Worm (Caenorhabditis elegans) whole organism, young adult: ENCODE results near the gene Y51B9A.14.

ENCODE experiments used
- B0336.3 ChIP-seq: fragments of 200-800 bp; sonication (Bioruptor generic); IDR thresholded peaks from 2 replicates; pipeline ENCODE4 v1.3.6; 2022; ENCODE audit warnings: missing genetic modification characterization, missing compliant biosample characterization
- F22D6.2 ChIP-seq: sonication (generic microtip); optimal IDR thresholded peaks from 2 replicates; lab custom pipeline; 2016; ENCODE audit warnings: mild to moderate bottlenecking, missing genetic modification characterization, missing compliant biosample characterization
- F33H1.4 ChIP-seq: fragments of 200-800 bp; sonication (Bioruptor generic); IDR thresholded peaks from 2 replicates; pipeline ENCODE4 v1.3.6; 2022; ENCODE audit warnings: missing genetic modification reagents, missing genetic modification characterization, missing compliant biosample characterization
- F49E8.2 ChIP-seq: sonication (generic microtip); optimal IDR thresholded peaks from 3 replicates; lab custom pipeline; 2017; ENCODE audit warnings: missing genetic modification characterization, mild to moderate bottlenecking, missing compliant biosample characterization, antibody characterized with exemption, moderate library complexity; ENCODE audit not compliant: insufficient read depth
- F55B11.4 ChIP-seq: sonication (generic microtip); optimal IDR thresholded peaks from 2 replicates; lab custom pipeline; 2016; ENCODE audit warnings: missing compliant biosample characterization, missing genetic modification characterization, borderline replicate concordance; ENCODE audit not compliant: insufficient read depth
- F57C9.4 ChIP-seq: sonication (generic microtip); optimal IDR thresholded peaks from 2 replicates; lab custom pipeline; 2017; ENCODE audit warnings: mild to moderate bottlenecking, missing genetic modification characterization, missing compliant biosample characterization
- K12H6.12 ChIP-seq: fragments of 200-800 bp; sonication (Bioruptor generic); optimal IDR thresholded peaks from 2 replicates; lab custom pipeline; 2018; ENCODE audit warnings: mild to moderate bottlenecking, missing genetic modification characterization, missing compliant biosample characterization
- Y56A3A.18 ChIP-seq: fragments of 200-800 bp; sonication (Bioruptor generic); IDR thresholded peaks from 2 replicates; pipeline ENCODE4 v1.3.6; 2022; ENCODE audit warnings: missing genetic modification reagents, missing genetic modification characterization, missing compliant biosample characterization
- attf-5 ChIP-seq: fragments of 200-800 bp; sonication (Bioruptor generic); optimal IDR thresholded peaks from 2 replicates; lab custom pipeline; 2018; ENCODE audit warnings: mild to moderate bottlenecking, missing genetic modification characterization, missing compliant biosample characterization
- ceh-27 ChIP-seq: fragments of 200-800 bp; sonication (Bioruptor generic); optimal IDR thresholded peaks from 2 replicates; lab custom pipeline; 2018; ENCODE audit warnings: mild to moderate bottlenecking, missing genetic modification characterization, moderate library complexity, missing compliant biosample characterization
- dox-1 ChIP-seq: fragments of 200-800 bp; sonication (Bioruptor generic); IDR thresholded peaks from 2 replicates; pipeline ENCODE4 v1.3.6; 2022; ENCODE audit warnings: missing genetic modification reagents, missing genetic modification characterization, missing compliant biosample characterization
- dpff-1 ChIP-seq: sonication (generic microtip); optimal IDR thresholded peaks from 2 replicates; lab custom pipeline; 2017; ENCODE audit warnings: mild to moderate bottlenecking, missing genetic modification characterization, missing compliant biosample characterization
- ekl-4 ChIP-seq: fragments of 200-800 bp; sonication (Bioruptor generic); IDR thresholded peaks from 2 replicates; pipeline ENCODE4 v1.3.6; 2022; ENCODE audit warnings: missing genetic modification reagents, missing genetic modification characterization, missing compliant biosample characterization
- fkh-3 ChIP-seq: sonication (generic microtip); optimal IDR thresholded peaks from 2 replicates; lab custom pipeline; 2016; ENCODE audit warnings: mild to moderate bottlenecking, missing genetic modification characterization, missing compliant biosample characterization
- him-1 ChIP-seq: sonication (generic microtip); optimal IDR thresholded peaks from 2 replicates; lab custom pipeline; 2016; ENCODE audit warnings: missing genotype, missing genetic modification reagents, missing genetic modification characterization, missing compliant biosample characterization
- hlh-12 ChIP-seq: sonication (generic microtip); optimal IDR thresholded peaks from 2 replicates; lab custom pipeline; 2016; ENCODE audit warnings: missing genetic modification characterization, missing compliant biosample characterization
- hmg-20 ChIP-seq: fragments of 200-800 bp; sonication (Bioruptor generic); IDR thresholded peaks from 2 replicates; pipeline ENCODE4 v1.3.6; 2022; ENCODE audit warnings: missing genetic modification reagents, missing genetic modification characterization, missing compliant biosample characterization
- lin-54 ChIP-seq: fragments of 200-800 bp; sonication (Bioruptor generic); optimal IDR thresholded peaks from 2 replicates; lab custom pipeline; 2018; ENCODE audit warnings: mild to moderate bottlenecking, missing genetic modification characterization, missing compliant biosample characterization
- madf-8 ChIP-seq: fragments of 200-800 bp; sonication (Bioruptor generic); conservative IDR thresholded peaks from 2 replicates; pipeline ENCODE4 v1.3.6; 2022; ENCODE audit warnings: missing genetic modification reagents, missing genetic modification characterization, missing compliant biosample characterization
- mcd-1 ChIP-seq: fragments of 200-800 bp; sonication (Bioruptor generic); IDR thresholded peaks from 2 replicates; pipeline ENCODE4 v1.3.6; 2022; ENCODE audit warnings: missing genetic modification reagents, missing genetic modification characterization, missing compliant biosample characterization
- mes-4 ChIP-seq: sonication (generic microtip); optimal IDR thresholded peaks from 2 replicates; lab custom pipeline; 2016; ENCODE audit warnings: missing genotype, missing genetic modification characterization, missing compliant biosample characterization
- nfya-1 ChIP-seq: sonication (generic microtip); optimal IDR thresholded peaks from 2 replicates; lab custom pipeline; 2017; ENCODE audit warnings: antibody characterized with exemption, missing compliant biosample characterization, missing genetic modification characterization, borderline replicate concordance; ENCODE audit not compliant: insufficient read depth
- nfya-2 ChIP-seq: fragments of 200-800 bp; sonication (Bioruptor generic); IDR thresholded peaks from 2 replicates; pipeline ENCODE4 v1.3.6; 2022; ENCODE audit warnings: missing genetic modification reagents, missing genetic modification characterization, missing compliant biosample characterization
- nhr-120 ChIP-seq: fragments of 200-800 bp; sonication (Bioruptor generic); IDR thresholded peaks from 2 replicates; pipeline ENCODE4 v1.3.6; 2022; ENCODE audit warnings: missing genetic modification characterization, missing compliant biosample characterization
- nhr-27 ChIP-seq: fragments of 200-800 bp; sonication (Bioruptor generic); optimal IDR thresholded peaks from 2 replicates; lab custom pipeline; 2018; ENCODE audit warnings: mild to moderate bottlenecking, missing genetic modification characterization, moderate library complexity, missing compliant biosample characterization
- rcor-1 ChIP-seq: fragments of 200-800 bp; sonication (Bioruptor generic); IDR thresholded peaks from 2 replicates; pipeline ENCODE4 v1.3.6; 2022; ENCODE audit warnings: missing genetic modification reagents, missing genetic modification characterization, missing compliant biosample characterization
- rec-8 ChIP-seq, 2 experiments: sonication (generic microtip); optimal IDR thresholded peaks; 2 replicates each; lab custom pipeline; 2016; ENCODE audit warnings: mild to moderate bottlenecking in 2 of 2, missing genetic modification characterization in 2 of 2, missing genetic modification reagents in 2 of 2, missing genotype in 2 of 2, missing biosample characterization in 1 of 2, missing compliant biosample characterization in 1 of 2, moderate library complexity in 1 of 2
- sdz-38 ChIP-seq: sonication (generic microtip); optimal IDR thresholded peaks from 2 replicates; lab custom pipeline; 2016; ENCODE audit warnings: missing genotype, missing genetic modification characterization, missing compliant biosample characterization
- snpc-1.1 ChIP-seq: sonication (generic microtip); optimal IDR thresholded peaks from 2 replicates; lab custom pipeline; 2017; ENCODE audit warnings: missing genetic modification characterization, mild to moderate bottlenecking, missing compliant biosample characterization, antibody characterized with exemption, moderate library complexity, missing genotype, missing genetic modification reagents; ENCODE audit not compliant: insufficient read depth
- snpc-1.3 ChIP-seq: sonication (generic microtip); optimal IDR thresholded peaks from 2 replicates; lab custom pipeline; 2017; ENCODE audit warnings: missing genetic modification characterization, mild to moderate bottlenecking, missing compliant biosample characterization, antibody characterized with exemption, moderate library complexity, missing genotype, missing genetic modification reagents; ENCODE audit not compliant: insufficient read depth
- snpc-4 ChIP-seq, 5 experiments: fragments of 150-350 bp in 1 of 5; sonication (generic microtip) in 4 of 5; optimal IDR thresholded peaks; 2 replicates each; lab custom pipeline; 2014 to 2018; ENCODE audit warnings: missing genetic modification characterization in 5 of 5, missing biosample characterization in 3 of 5, antibody characterized with exemption in 2 of 5, mild to moderate bottlenecking in 2 of 5, missing compliant biosample characterization in 2 of 5, missing genotype in 2 of 5, moderate library complexity in 2 of 5, missing genetic modification reagents in 1 of 5
- somi-1 ChIP-seq: fragments of 200-800 bp; sonication (Bioruptor generic); optimal IDR thresholded peaks from 2 replicates; lab custom pipeline; 2018; ENCODE audit warnings: mild to moderate bottlenecking, missing genetic modification characterization, missing compliant biosample characterization
- tbp1 ChIP-seq: fragments of 200-800 bp; sonication (Bioruptor generic); optimal IDR thresholded peaks from 2 replicates; lab custom pipeline; 2018; ENCODE audit warnings: mild to moderate bottlenecking, missing genetic modification characterization, missing compliant biosample characterization
- xnd-1 ChIP-seq: sonication (generic microtip); optimal IDR thresholded peaks from 2 replicates; lab custom pipeline; 2016; ENCODE audit warnings: missing genotype, missing genetic modification reagents, missing genetic modification characterization, missing compliant biosample characterization
- ztf-18 ChIP-seq: sonication (generic microtip); optimal IDR thresholded peaks from 2 replicates; lab custom pipeline; 2016; ENCODE audit warnings: missing genotype, mild to moderate bottlenecking, missing genetic modification characterization, missing compliant biosample characterization
- ztf-3 ChIP-seq: fragments of 200-800 bp; sonication (Bioruptor generic); optimal IDR thresholded peaks from 2 replicates; lab custom pipeline; 2018; ENCODE audit warnings: mild to moderate bottlenecking, missing genetic modification characterization, missing compliant biosample characterization

Gene Y51B9A.14

DNA sequence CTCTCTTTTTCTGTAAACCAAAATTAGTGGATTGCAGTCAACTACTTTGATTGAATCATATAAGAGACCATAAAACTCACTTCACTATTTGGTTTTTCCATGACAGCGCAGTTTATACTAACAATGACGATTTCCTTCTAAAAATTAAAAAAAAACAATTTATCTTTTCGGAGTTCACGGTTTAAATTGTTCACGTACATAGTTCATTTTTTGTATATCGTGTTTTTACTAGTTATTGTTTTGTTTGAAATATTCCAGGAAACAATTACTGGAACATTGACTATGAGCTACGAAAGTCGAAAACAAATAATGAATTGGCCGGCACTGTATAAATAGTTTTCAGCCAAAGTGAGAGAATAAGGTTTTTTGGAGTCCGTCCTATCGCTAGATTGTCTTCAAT lies 5.5 kb downstream of the Y51B9A.14 start, which contains the start of gene lido-17:
Gene lido-17 (minus strand): TSS at position 101 of the 400 bp plus-strand sequence.
- TF ChIP-seq Y56A3A.18 (no peak), F55B11.4 (tag; lab: Kevin White, UChicago) (no peak), mcd-1 (GFP tag; lab: Robert Waterston, UW) (no peak), dox-1 (GFP tag; lab: Robert Waterston, UW) (no peak), dpff-1 (tag; lab: Kevin White, UChicago) (no peak), rec-8 (tag; optimal IDR thresholded peaks at IDR 0.05; lab: Kevin White, UChicago) (no peak), F22D6.2 (tag; lab: Kevin White, UChicago) (no peak), nhr-120 (GFP tag; lab: Robert Waterston, UW) (no peak), nfya-1 (tag; lab: Kevin White, UChicago) (no peak), rcor-1 (no peak), fkh-3 (tag; lab: Kevin White, UChicago) (no peak), mes-4 (no peak), B0336.3 (GFP tag; lab: Robert Waterston, UW) (no peak), madf-8 (GFP tag; lab: Robert Waterston, UW) (no peak), him-1 (tag; lab: Kevin White, UChicago) (no peak), lin-54 (GFP tag; lab: Kevin White, UChicago) (no peak), snpc-1.1 (no peak), sdz-38 (no peak), hmg-20 (no peak)

DNA sequence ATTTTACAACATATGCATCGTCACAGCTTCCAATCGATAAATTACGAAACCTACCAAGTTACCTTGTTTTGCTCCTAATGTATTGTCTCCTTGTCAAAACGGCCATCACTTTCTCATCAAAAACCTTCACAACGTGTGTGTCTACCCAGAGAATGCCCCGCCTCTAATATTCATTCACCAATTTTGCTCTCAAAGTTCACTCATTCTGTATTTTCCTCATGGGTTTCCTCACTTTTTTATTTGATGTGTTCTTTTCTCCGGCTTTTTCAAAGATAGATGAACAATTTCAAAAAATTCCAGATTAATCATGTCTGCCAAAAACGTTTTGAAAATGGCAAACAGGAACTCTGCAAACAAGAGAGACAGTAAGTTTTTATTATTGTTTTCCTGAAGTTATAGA lies 13.0 kb downstream of the Y51B9A.14 start, which contains the start of gene C06C3.7:
Gene C06C3.7 (plus strand): TSS at position 301 of the 400 bp plus-strand sequence.
- TF ChIP-seq nhr-27 (no peak), somi-1 (no peak), ztf-3 (GFP tag; lab: Kevin White, UChicago) (no peak), ztf-18 (no peak), rcor-1 (no peak)

DNA sequence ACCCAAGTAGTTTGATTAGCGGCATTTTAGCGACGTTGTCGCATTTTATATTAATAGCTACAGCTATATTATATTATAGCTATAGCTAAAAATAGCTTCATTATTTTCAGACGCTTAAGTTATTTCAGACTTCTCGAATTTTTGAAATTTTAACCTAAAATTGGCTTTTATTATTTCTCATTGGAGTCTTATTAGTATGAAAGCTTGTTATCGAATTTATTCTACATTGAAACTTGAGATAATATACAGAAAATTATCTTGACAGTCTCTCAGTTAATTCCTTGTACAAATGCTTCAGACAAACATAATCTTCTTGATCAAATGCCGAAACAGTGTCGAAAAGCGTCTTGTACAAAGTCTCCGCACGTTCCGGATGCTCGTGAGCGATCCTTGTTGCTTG lies 18.5 kb downstream of the Y51B9A.14 start, which contains the start of gene srh-48:
Gene srh-48 (plus strand): TSS at position 301 of the 400 bp plus-strand sequence.
- TF ChIP-seq snpc-1.3 (no peak), xnd-1 (tag; lab: Kevin White, UChicago) (no peak), F33H1.4 (GFP tag; lab: Robert Waterston, UW) (no peak), snpc-4 (GFP tag; optimal IDR thresholded peaks at IDR 0.05; lab: Kevin White, UChicago) (no peak), snpc-4 (tag; optimal IDR thresholded peaks at IDR 0.05; lab: Kevin White, UChicago) (no peak), him-1 (tag; lab: Kevin White, UChicago) (no peak), ekl-4 (GFP tag; lab: Robert Waterston, UW) (no peak), attf-5 (GFP tag; lab: Kevin White, UChicago) (no peak), F49E8.2 (no peak), tbp1 (GFP tag; lab: Kevin White, UChicago) (no peak), F22D6.2 (tag; lab: Kevin White, UChicago) (no peak)

DNA sequence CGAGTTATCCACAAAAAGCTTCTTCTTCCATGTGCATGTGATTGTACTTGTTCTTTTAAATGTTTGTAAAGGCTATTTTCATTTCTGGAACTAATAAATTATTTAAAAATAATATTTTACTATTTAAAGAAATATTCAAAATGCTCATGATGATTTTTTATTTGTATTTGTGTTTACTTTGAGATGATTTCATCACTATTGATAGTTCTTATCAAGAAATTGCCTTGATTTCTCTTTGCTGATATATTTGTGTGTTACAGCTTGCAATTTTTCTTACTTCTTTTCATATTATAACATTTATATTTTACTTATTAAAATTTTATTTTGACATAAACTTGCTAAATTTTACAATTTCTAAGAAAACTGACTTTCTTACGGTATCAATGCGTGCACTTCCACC lies 20.1 kb downstream of the Y51B9A.14 start:
- TF ChIP-seq nfya-2 (GFP tag; lab: Robert Waterston, UW) (no peak), K12H6.12 (tag; lab: Kevin White, UChicago) (no peak), rcor-1 (no peak), hlh-12 (tag; lab: Kevin White, UChicago) (no peak), ceh-27 (GFP tag; lab: Kevin White, UChicago) (no peak), F57C9.4 (no peak), ztf-18 (no peak)
- TF ChIP-seq, all 124 proteins: peak for 0
